Fruit fly (Drosophila melanogaster) whole organism, adult: ENCODE data around the gene CG17751.

ENCODE experiments used
- CG11617 ChIP-seq: fragments of 200-800 bp; sonication (Bioruptor generic); optimal IDR thresholded peaks from 2 replicates; lab custom pipeline; 2017; ENCODE audit warnings: mild to moderate bottlenecking, missing biosample characterization, missing genetic modification reagents, missing genetic modification characterization
- CG12768 ChIP-seq: fragments of 200-800 bp; sonication (Bioruptor generic); optimal IDR thresholded peaks from 2 replicates; lab custom pipeline; 2017; ENCODE audit warnings: missing biosample characterization, missing genetic modification characterization, mild to moderate bottlenecking, moderate library complexity, missing genetic modification reagents
- CG14711 ChIP-seq: fragments of 200-800 bp; sonication (Bioruptor generic); optimal IDR thresholded peaks from 2 replicates; lab custom pipeline; 2018; ENCODE audit warnings: missing biosample characterization, mild to moderate bottlenecking, missing genetic modification characterization, moderate library complexity
- CG1620 ChIP-seq: fragments of 200-800 bp; sonication (Bioruptor generic); optimal IDR thresholded peaks from 2 replicates; lab custom pipeline; 2016; ENCODE audit warnings: missing biosample characterization, missing genetic modification characterization
- CG33017 ChIP-seq: fragments of 200-800 bp; sonication (Bioruptor generic); optimal IDR thresholded peaks from 2 replicates; lab custom pipeline; 2018; ENCODE audit warnings: missing biosample characterization, mild to moderate bottlenecking, missing genetic modification characterization, moderate library complexity
- CG5204 ChIP-seq: fragments of 200-800 bp; sonication (Bioruptor generic); optimal IDR thresholded peaks from 2 replicates; lab custom pipeline; 2016; ENCODE audit warnings: missing biosample characterization, missing genetic modification characterization
- CG7045 ChIP-seq: fragments of 200-800 bp; sonication (Bioruptor generic); optimal IDR thresholded peaks from 2 replicates; lab custom pipeline; 2017; ENCODE audit warnings: missing biosample characterization, mild to moderate bottlenecking, missing genetic modification characterization
- Clk ChIP-seq: fragments of 200-800 bp; sonication (Bioruptor generic); optimal IDR thresholded peaks from 2 replicates; lab custom pipeline; 2017; ENCODE audit warnings: missing biosample characterization, missing genetic modification characterization
- Crg-1 ChIP-seq: fragments of 200-800 bp; sonication (Bioruptor generic); optimal IDR thresholded peaks from 2 replicates; lab custom pipeline; 2016; ENCODE audit warnings: missing biosample characterization, missing genetic modification characterization
- cnc ChIP-seq, 2 experiments: fragments of >200 bp; optimal IDR thresholded peaks; 2 replicates each; lab custom pipeline; 2017
- kay ChIP-seq: fragments of 200-800 bp; sonication (Bioruptor generic); peaks from one replicate; lab custom pipeline; 2016; ENCODE audit warnings: missing biosample characterization, missing genetic modification characterization, borderline replicate concordance
- pad ChIP-seq: fragments of 200-800 bp; sonication (Bioruptor generic); optimal IDR thresholded peaks from 3 replicates; lab custom pipeline; 2017; ENCODE audit warnings: missing biosample characterization, missing genetic modification characterization, mild to moderate bottlenecking, moderate library complexity, missing genetic modification reagents

- no peak for TF ChIP-seq kay
- no peak for TF ChIP-seq CG12768
- TF ChIP-seq CG1620: no peak
- TF ChIP-seq CG14711: no peak
- TF ChIP-seq CG5204: peak; percentile 24
- TF ChIP-seq cnc (optimal IDR thresholded peaks at IDR 0.05; lab: Kevin White, UChicago): no peak
- no peak for TF ChIP-seq Clk (GFP tag; lab: Kevin White, UChicago)
- no peak for TF ChIP-seq CG7045
- no peak for TF ChIP-seq Crg-1
- peak; percentile 34 for TF ChIP-seq CG33017 (tag; lab: Kevin White, UChicago)
- TF ChIP-seq CG11617 (GFP tag; lab: Kevin White, UChicago): no peak
- no peak for TF ChIP-seq pad (GFP tag; lab: Kevin White, UChicago)
These were observed 35.9 kb upstream of the CG17751 start for dm6 chr3R:19571195-19571594.
